Worm (Caenorhabditis elegans): ENCODE measurements around the gene nhr-175.

ce11 chrV:13858906-13859305, 7.6 kb upstream of the nhr-175 start, which contains the start of gene srx-135:
- no peak for TF ChIP-seq unc-62 (GFP tag; optimal IDR thresholded peaks at IDR 0.05)
- TF ChIP-seq aha-1 (tag; optimal IDR thresholded peaks at IDR 0.05) = no peak
- no peak for TF ChIP-seq nhr-76 (tag; optimal IDR thresholded peaks at IDR 0.05)
- TF ChIP-seq nhr-11 (tag; optimal IDR thresholded peaks at IDR 0.05) = no peak

Measured in whole organism, L1 larva.